Worm (Caenorhabditis elegans) whole organism, early embryonic: ENCODE measurements around the gene R13A5.10.

Source experiments
- hmg-4 ChIP-seq: fragments of 200-800 bp; sonication (Bioruptor generic); optimal IDR thresholded peaks from 2 replicates; lab custom pipeline; 2018; ENCODE audit warnings: mild to moderate bottlenecking, missing genetic modification characterization, missing compliant biosample characterization
- sea-1 ChIP-seq: fragments of 200-800 bp; sonication (Bioruptor generic); conservative IDR thresholded peaks from 2 replicates; pipeline ENCODE4 v1.3.6; 2022; ENCODE audit warnings: missing genetic modification characterization, missing compliant biosample characterization

DNA sequence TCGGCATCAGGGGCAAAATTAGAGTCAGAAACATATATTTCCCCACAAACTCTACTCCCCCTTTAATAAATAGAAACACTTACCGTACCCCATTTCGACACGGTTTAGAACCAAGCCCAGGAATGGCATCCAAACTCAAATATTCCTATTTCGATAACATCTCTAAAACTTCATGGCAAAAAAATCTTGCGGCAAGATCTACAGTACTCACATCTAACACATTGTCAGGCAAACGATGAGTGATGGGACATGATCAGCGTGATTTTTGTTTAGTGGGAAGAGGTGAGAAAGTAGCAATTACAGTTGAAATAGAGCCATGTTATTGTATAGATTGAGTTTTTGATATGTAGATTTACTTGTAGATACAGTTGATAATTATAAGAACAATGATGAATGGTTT lies 31.8 kb downstream of the R13A5.10 start:
- no peak for TF ChIP-seq sea-1 (GFP tag; lab: Robert Waterston, UW)
- TF ChIP-seq hmg-4 (GFP tag; lab: Kevin White, UChicago): no peak
